Fruit fly (Drosophila melanogaster) whole organism, embryonic: ENCODE measurements around the gene dysc.

Experiments used
- Bgb ChIP-seq: fragments of 200-800 bp; sonication (Bioruptor generic); IDR thresholded peaks from 2 replicates; pipeline ENCODE4 v1.3.6; 2022; ENCODE audit warnings: missing biosample characterization, missing genetic modification characterization; ENCODE audit not compliant: partially characterized antibody
- Bteb2 ChIP-seq: fragments of 200-800 bp; sonication (Bioruptor generic); optimal IDR thresholded peaks from 2 replicates; lab custom pipeline; 2016; ENCODE audit warnings: missing biosample characterization, missing genetic modification characterization
- CG10366 ChIP-seq: fragments of 200-800 bp; sonication (Bioruptor generic); IDR thresholded peaks from 2 replicates; pipeline ENCODE4 v1.3.6; 2022; ENCODE audit warnings: missing biosample characterization, missing genetic modification characterization
- CG10959 ChIP-seq: fragments of 200-800 bp; sonication (Bioruptor generic); IDR thresholded peaks from 2 replicates; pipeline ENCODE4 v1.3.6; 2022; ENCODE audit warnings: missing biosample characterization, missing genetic modification characterization
- CG11560 ChIP-seq: fragments of 200-800 bp; sonication (Bioruptor generic); IDR thresholded peaks from 3 replicates; pipeline ENCODE4 v1.3.6; 2022; ENCODE audit warnings: missing biosample characterization, missing genetic modification characterization
- CG14860 ChIP-seq: fragments of 200-800 bp; sonication (Bioruptor generic); IDR thresholded peaks from 3 replicates; pipeline ENCODE4 v1.3.6; 2022; ENCODE audit warnings: missing biosample characterization, missing genetic modification characterization; ENCODE audit not compliant: partially characterized antibody
- CG14965 ChIP-seq: fragments of 200-800 bp; sonication (Bioruptor generic); optimal IDR thresholded peaks from 2 replicates; lab custom pipeline; 2016; ENCODE audit warnings: missing biosample characterization, missing genetic modification characterization, borderline replicate concordance
- CG16813 ChIP-seq: fragments of 200-800 bp; sonication (Bioruptor generic); IDR thresholded peaks from 3 replicates; pipeline ENCODE4 v1.3.6; 2022; ENCODE audit warnings: missing biosample characterization, missing genetic modification characterization; ENCODE audit not compliant: partially characterized antibody
- CG2199 ChIP-seq: fragments of 200-800 bp; sonication (Bioruptor generic); IDR thresholded peaks from 3 replicates; pipeline ENCODE4 v1.3.6; 2022; ENCODE audit warnings: missing biosample characterization, missing genetic modification characterization
- CG3995 ChIP-seq: fragments of 200-800 bp; sonication (Bioruptor generic); optimal IDR thresholded peaks from 3 replicates; lab custom pipeline; 2016; ENCODE audit warnings: missing biosample characterization, missing genetic modification characterization
- CG42726 ChIP-seq: fragments of 200-800 bp; sonication (Bioruptor generic); IDR thresholded peaks from 2 replicates; pipeline ENCODE4 v1.3.6; 2022; ENCODE audit warnings: missing biosample characterization, missing genetic modification characterization; ENCODE audit not compliant: partially characterized antibody
- CG4730 ChIP-seq: fragments of 200-800 bp; sonication (Bioruptor generic); IDR thresholded peaks from 2 replicates; pipeline ENCODE4 v1.3.6; 2022; ENCODE audit warnings: missing biosample characterization, missing genetic modification characterization
- CG7987 ChIP-seq: fragments of 200-800 bp; sonication (Bioruptor generic); optimal IDR thresholded peaks from 2 replicates; lab custom pipeline; 2018; ENCODE audit warnings: missing biosample characterization, mild to moderate bottlenecking, missing genetic modification characterization, moderate library complexity
- CG8944 ChIP-seq: fragments of 200-800 bp; sonication (Bioruptor generic); optimal IDR thresholded peaks from 3 replicates; lab custom pipeline; 2016; ENCODE audit warnings: missing biosample characterization, missing genetic modification characterization
- CTCF ChIP-seq: fragments of 200-800 bp; sonication (Bioruptor generic); optimal IDR thresholded peaks from 2 replicates; lab custom pipeline; 2017; ENCODE audit warnings: missing biosample characterization, mild to moderate bottlenecking, missing genetic modification characterization, moderate library complexity
- CkIIα-i1 ChIP-seq: fragments of 200-800 bp; sonication (Bioruptor generic); IDR thresholded peaks from 2 replicates; pipeline ENCODE4 v1.3.6; 2022; ENCODE audit warnings: missing biosample characterization, missing genetic modification characterization
- Dll ChIP-seq: fragments of 200-800 bp; sonication (Bioruptor generic); IDR thresholded peaks from 4 replicates; pipeline ENCODE4 v1.3.6; 2022; ENCODE audit warnings: missing biosample characterization, missing genetic modification characterization; ENCODE audit not compliant: partially characterized antibody
- Dref ChIP-seq: fragments of 200-800 bp; sonication (Bioruptor generic); IDR thresholded peaks from 2 replicates; pipeline ENCODE4 v1.3.6; 2022; ENCODE audit warnings: missing biosample characterization, missing genetic modification characterization
- Ets65A ChIP-seq: fragments of 200-800 bp; sonication (Bioruptor generic); peaks from one replicate; lab custom pipeline; 2016; ENCODE audit warnings: missing biosample characterization, missing genetic modification characterization
- HLH54F ChIP-seq: fragments of 200-800 bp; sonication (Bioruptor generic); optimal IDR thresholded peaks from 3 replicates; lab custom pipeline; 2016; ENCODE audit warnings: missing biosample characterization, missing genetic modification characterization
- Lhr ChIP-seq: fragments of 200-800 bp; sonication (Bioruptor generic); optimal IDR thresholded peaks from 3 replicates; lab custom pipeline; 2017; ENCODE audit warnings: mild to moderate bottlenecking, missing biosample characterization, missing genetic modification reagents, missing genetic modification characterization
- Mrtf ChIP-seq: fragments of 200-800 bp; sonication (Bioruptor generic); IDR thresholded peaks from 3 replicates; pipeline ENCODE4 v1.3.6; 2022; ENCODE audit warnings: missing biosample characterization, missing genetic modification characterization
- Rx ChIP-seq: fragments of 200-800 bp; sonication (Bioruptor generic); IDR thresholded peaks from 2 replicates; pipeline ENCODE4 v1.3.6; 2022; ENCODE audit warnings: missing biosample characterization, missing genetic modification characterization
- Scr ChIP-seq: fragments of 200-800 bp; sonication (Bioruptor generic); IDR thresholded peaks from 2 replicates; pipeline ENCODE4 v1.3.6; 2022; ENCODE audit warnings: missing biosample characterization, missing genetic modification characterization; ENCODE audit not compliant: partially characterized antibody
- Tbp ChIP-seq: fragments of >200 bp; optimal IDR thresholded peaks from 2 replicates; lab custom pipeline; 2018; ENCODE audit warnings: missing biosample characterization, missing genetic modification characterization
- amos ChIP-seq: fragments of 200-800 bp; sonication (Bioruptor generic); IDR thresholded peaks from 2 replicates; pipeline ENCODE4 v1.3.6; 2022; ENCODE audit warnings: missing biosample characterization, missing genetic modification characterization; ENCODE audit not compliant: partially characterized antibody
- az2 ChIP-seq: fragments of 200-800 bp; sonication (Bioruptor generic); optimal IDR thresholded peaks from 3 replicates; lab custom pipeline; 2016; ENCODE audit warnings: missing biosample characterization, missing genetic modification characterization
- bbx ChIP-seq: fragments of 200-800 bp; sonication (Bioruptor generic); IDR thresholded peaks from 2 replicates; pipeline ENCODE4 v1.3.6; 2022; ENCODE audit warnings: missing biosample characterization, missing genetic modification characterization; ENCODE audit not compliant: partially characterized antibody
- dpn ChIP-seq, 2 experiments: fragments of 200-800 bp; sonication (Bioruptor generic); optimal IDR thresholded peaks; 3 replicates each; lab custom pipeline; 2016; ENCODE audit warnings: missing biosample characterization in 2 of 2, missing genetic modification characterization in 2 of 2
- dysf ChIP-seq: fragments of 200-800 bp; sonication (Bioruptor generic); IDR thresholded peaks from 3 replicates; pipeline ENCODE4 v1.3.6; 2022; ENCODE audit warnings: missing biosample characterization, missing genetic modification characterization
- hkb ChIP-seq, 2 experiments: fragments of 200-800 bp in 1 of 2; fragments of >200 bp in 1 of 2; sonication (Bioruptor generic) in 1 of 2; IDR thresholded peaks in 1 of 2; optimal IDR thresholded peaks in 1 of 2; 2 replicates each; pipeline versions ENCODE4 v1.3.6 to Lab custom; 2017 to 2022; ENCODE audit warnings: missing biosample characterization in 1 of 2, missing genetic modification characterization in 1 of 2
- knrl ChIP-seq: fragments of 200-800 bp; sonication (Bioruptor generic); IDR thresholded peaks from 3 replicates; pipeline ENCODE4 v1.3.6; 2022; ENCODE audit warnings: missing biosample characterization, missing genetic modification characterization; ENCODE audit not compliant: partially characterized antibody
- lilli ChIP-seq: fragments of 200-800 bp; sonication (Bioruptor generic); optimal IDR thresholded peaks from 3 replicates; lab custom pipeline; 2016; ENCODE audit warnings: missing biosample characterization, missing genetic modification characterization
- nmo ChIP-seq: fragments of 200-800 bp; sonication (Bioruptor generic); optimal IDR thresholded peaks from 2 replicates; lab custom pipeline; 2018; ENCODE audit warnings: missing biosample characterization, mild to moderate bottlenecking, missing genetic modification characterization, moderate library complexity
- p53 ChIP-seq: fragments of 200-800 bp; sonication (Bioruptor generic); optimal IDR thresholded peaks from 2 replicates; lab custom pipeline; 2016; ENCODE audit warnings: missing biosample characterization, missing genetic modification characterization
- phol ChIP-seq: fragments of 200-800 bp; sonication (Bioruptor generic); optimal IDR thresholded peaks from 3 replicates; lab custom pipeline; 2018; ENCODE audit warnings: missing biosample characterization, mild to moderate bottlenecking, missing genetic modification characterization, moderate library complexity
- pita ChIP-seq: fragments of 200-800 bp; sonication (Bioruptor generic); optimal IDR thresholded peaks from 2 replicates; lab custom pipeline; 2017; ENCODE audit warnings: missing biosample characterization, mild to moderate bottlenecking, missing genetic modification characterization
- repo ChIP-seq: fragments of 200-800 bp; sonication (Bioruptor generic); optimal IDR thresholded peaks from 2 replicates; lab custom pipeline; 2016; ENCODE audit warnings: missing biosample characterization, missing genetic modification characterization
- salm ChIP-seq: fragments of 200-800 bp; sonication (Bioruptor generic); optimal IDR thresholded peaks from 2 replicates; lab custom pipeline; 2018; ENCODE audit warnings: missing biosample characterization, mild to moderate bottlenecking, missing genetic modification characterization
- sens ChIP-seq: fragments of 200-800 bp; sonication (Bioruptor generic); peaks from one replicate; lab custom pipeline; 2016; ENCODE audit warnings: missing biosample characterization, missing genetic modification characterization
- sqz ChIP-seq: fragments of 200-800 bp; sonication (Bioruptor generic); optimal IDR thresholded peaks from 3 replicates; lab custom pipeline; 2018; ENCODE audit warnings: missing biosample characterization, mild to moderate bottlenecking, missing genetic modification characterization
- stwl ChIP-seq: fragments of 200-800 bp; sonication (Bioruptor generic); optimal IDR thresholded peaks from 3 replicates; lab custom pipeline; 2018; ENCODE audit warnings: missing biosample characterization, mild to moderate bottlenecking, missing genetic modification characterization, moderate library complexity
- ttk ChIP-seq: fragments of 200-800 bp; sonication (Bioruptor generic); IDR thresholded peaks from 2 replicates; pipeline ENCODE4 v2.1.2; 2022; ENCODE audit warnings: missing biosample characterization, missing genetic modification characterization
- vnd ChIP-seq: fragments of 200-800 bp; sonication (Bioruptor generic); IDR thresholded peaks from 3 replicates; pipeline ENCODE4 v1.3.6; 2022; ENCODE audit warnings: missing biosample characterization, missing genetic modification characterization; ENCODE audit not compliant: partially characterized antibody
- zen ChIP-seq: fragments of 200-800 bp; sonication (Bioruptor generic); optimal IDR thresholded peaks from 3 replicates; lab custom pipeline; 2018; ENCODE audit warnings: missing biosample characterization, mild to moderate bottlenecking, missing genetic modification characterization, moderate library complexity

The dysc gene

dm6 chr3L:13859688-13860373 is 43.2 kb downstream of the dysc start:
- TF ChIP-seq lilli (GFP tag; lab: Kevin White, UChicago) (no peak), stwl (tag; lab: Kevin White, UChicago) (peak; percentile 28), nmo (GFP tag; lab: Kevin White, UChicago) (no peak), Bteb2 (no peak), amos (GFP tag; lab: Robert Waterston, UW) (peak; percentile 66), knrl (GFP tag; lab: Robert Waterston, UW) (peak; percentile 54; the same call in 2 of the 3 replicates), sqz (GFP tag; lab: Kevin White, UChicago) (no peak), hkb (optimal IDR thresholded peaks at IDR 0.05; lab: Kevin White, UChicago) (no peak), hkb (GFP tag; IDR thresholded peaks at IDR 0.05; lab: Robert Waterston, UW) (no peak), sens (GFP tag; lab: Kevin White, UChicago) (peak; percentile 74), Mrtf (no peak), CG10366 (GFP tag; lab: Robert Waterston, UW) (no peak), Scr (GFP tag; lab: Robert Waterston, UW) (0 out of 2 replicates have a peak, but pooled peaks have one; percentile 17), az2 (GFP tag; lab: Kevin White, UChicago) (no peak), Ets65A (peak; percentile 89), CG3995 (GFP tag; lab: Kevin White, UChicago) (peak; percentile 72), bbx (GFP tag; lab: Robert Waterston, UW) (0 out of 2 replicates have a peak, but pooled peaks have one; percentile 11), vnd (0 out of 3 replicates have a peak, but pooled peaks have one; percentile 40), CG14965 (GFP tag; lab: Kevin White, UChicago) (no peak), CG16813 (GFP tag; lab: Robert Waterston, UW) (peak; percentile 55; the same call in 2 of the 3 replicates), CG42726 (0 out of 2 replicates have a peak, but pooled peaks have one; percentile 37), pita (peak; percentile 43), Bgb (GFP tag; lab: Robert Waterston, UW) (peak; percentile 61; the same call in 1 of the 2 replicates), CG11560 (peak; percentile 47; the same call in 1 of the 3 replicates), CTCF (GFP tag; lab: Kevin White, UChicago) (peak; percentile 79), CG14860 (GFP tag; lab: Robert Waterston, UW) (0 out of 3 replicates have a peak, but pooled peaks have one; percentile 37), CG2199 (GFP tag; lab: Robert Waterston, UW) (peak; percentile 68; the same call in 1 of the 3 replicates), zen (tag; lab: Kevin White, UChicago) (peak; percentile 3)

dm6 chr3L:13845754-13846153 is 57.3 kb downstream of the dysc start, which contains the start of gene Hml:
Gene Hml (plus strand): TSS chr3L:13846054.
- TF ChIP-seq CG14860 (GFP tag; lab: Robert Waterston, UW) (0 out of 3 replicates have a peak, but pooled peaks have one; percentile 6), Tbp (GFP tag; lab: Kevin White, UChicago) (no peak)

dm6 chr3L:13845292-13845691 is 57.7 kb downstream of the dysc start:
- TF ChIP-seq salm (tag; lab: Kevin White, UChicago) (no peak), CG7987 (GFP tag; lab: Kevin White, UChicago) (no peak), CTCF (GFP tag; lab: Kevin White, UChicago) (peak; percentile 96), Lhr (GFP tag; lab: Kevin White, UChicago) (peak; percentile 73), CkIIα-i1 (GFP tag; lab: Robert Waterston, UW) (no peak), Dref (peak; percentile 91), repo (GFP tag; lab: Kevin White, UChicago) (peak; percentile 16), CG4730 (GFP tag; lab: Robert Waterston, UW) (peak; percentile 34; the same call in 1 of the 2 replicates), dysf (GFP tag; lab: Robert Waterston, UW) (peak; percentile 50; the same call in 1 of the 3 replicates), HLH54F (GFP tag; lab: Kevin White, UChicago) (no peak), Rx (GFP tag; lab: Robert Waterston, UW) (0 out of 2 replicates have a peak, but pooled peaks have one; percentile 26), phol (tag; lab: Kevin White, UChicago) (no peak), Dll (GFP tag; lab: Robert Waterston, UW) (no peak), CG11560 (peak; percentile 77), CG42726 (peak; percentile 79), CG10959 (peak; percentile 50), CG8944 (GFP tag; lab: Kevin White, UChicago) (peak; percentile 20), ttk (0 out of 2 replicates have a peak, but pooled peaks have one; percentile 21), p53 (GFP tag; lab: Kevin White, UChicago) (peak; percentile 43), dpn (GFP tag; optimal IDR thresholded peaks at IDR 0.05; lab: Kevin White, UChicago) (peak in 1 of 2 experiments; percentile 49), bbx (GFP tag; lab: Robert Waterston, UW) (no peak; the same call in 1 of the 2 replicates)
